Worm (Caenorhabditis elegans) whole organism, L4 larva: ENCODE results near the gene F13H10.9.
A peak's percentile ranks its signal among the peaks of the same experiment; 100 is the strongest.

Source experiments
- F10B5.3 ChIP-seq: sonication (generic microtip); optimal IDR thresholded peaks from 2 replicates; lab custom pipeline; 2016; ENCODE audit warnings: mild to moderate bottlenecking, missing genetic modification characterization, missing compliant biosample characterization
- T26A8.4 ChIP-seq: fragments of 200-800 bp; sonication (Bioruptor generic); IDR thresholded peaks from 2 replicates; pipeline ENCODE4 v1.3.6; 2022; ENCODE audit warnings: missing genetic modification characterization, missing compliant biosample characterization
- Y105C5A.15 ChIP-seq: fragments of 200-800 bp; sonication (Bioruptor generic); IDR thresholded peaks from 2 replicates; pipeline ENCODE4 v1.3.6; 2022; ENCODE audit warnings: missing genetic modification characterization, missing compliant biosample characterization
- Y5F2A.4 ChIP-seq: fragments of 200-800 bp; sonication (Bioruptor generic); optimal IDR thresholded peaks from 2 replicates; lab custom pipeline; 2018; ENCODE audit warnings: mild to moderate bottlenecking, missing genetic modification characterization, missing compliant biosample characterization
- aha-1 ChIP-seq: fragments of 150-350 bp; peaks from one replicate; lab custom pipeline; 2014; ENCODE audit warnings: missing biosample characterization, missing genetic modification characterization
- arid-1 ChIP-seq: fragments of 200-800 bp; sonication (Bioruptor generic); conservative IDR thresholded peaks from 2 replicates; pipeline ENCODE4 v1.3.6; 2022; ENCODE audit warnings: missing genetic modification reagents, missing genetic modification characterization, missing compliant biosample characterization
- ceh-32 ChIP-seq: sonication (generic microtip); optimal IDR thresholded peaks from 2 replicates; lab custom pipeline; 2016; ENCODE audit warnings: mild to moderate bottlenecking, missing genetic modification characterization, missing compliant biosample characterization; ENCODE audit not compliant: poor library complexity
- ceh-44 ChIP-seq: fragments of 200-800 bp; sonication (Bioruptor generic); IDR thresholded peaks from 2 replicates; pipeline ENCODE4 v1.3.6; 2022; ENCODE audit warnings: missing genetic modification reagents, missing genetic modification characterization, missing compliant biosample characterization
- cey-2 ChIP-seq: sonication (generic microtip); optimal IDR thresholded peaks from 3 replicates; lab custom pipeline; 2017; ENCODE audit warnings: missing genetic modification characterization, mild to moderate bottlenecking, missing compliant biosample characterization, antibody characterized with exemption, borderline replicate concordance; ENCODE audit not compliant: insufficient read depth
- ctbp-1 ChIP-seq: fragments of 200-800 bp; sonication (Bioruptor generic); IDR thresholded peaks from 2 replicates; pipeline ENCODE4 v1.3.6; 2022; ENCODE audit warnings: missing genetic modification reagents, missing genetic modification characterization, missing compliant biosample characterization
- daf-16 ChIP-seq, 3 experiments: sonication (generic microtip); optimal IDR thresholded peaks; 2 replicates each; lab custom pipeline; 2016 to 2017; ENCODE audit warnings: missing genetic modification characterization in 3 of 3, missing genetic modification reagents in 3 of 3, mild to moderate bottlenecking in 2 of 3, missing compliant biosample characterization in 2 of 3, missing biosample characterization in 1 of 3, moderate library complexity in 1 of 3
- dmd-9 ChIP-seq: fragments of 200-800 bp; sonication (Bioruptor generic); IDR thresholded peaks from 2 replicates; pipeline ENCODE4 v1.3.6; 2022; ENCODE audit warnings: missing genetic modification reagents, missing genetic modification characterization, missing compliant biosample characterization
- egl-27 ChIP-seq: sonication (generic microtip); optimal IDR thresholded peaks from 3 replicates; lab custom pipeline; 2017; ENCODE audit warnings: missing biosample characterization, missing genetic modification reagents, missing genetic modification characterization
- hif-1 ChIP-seq, 2 experiments: sonication (generic microtip); optimal IDR thresholded peaks; 2 replicates each; lab custom pipeline; 2016 to 2017; ENCODE audit warnings: missing compliant biosample characterization in 2 of 2, missing genetic modification characterization in 2 of 2, missing genetic modification reagents in 2 of 2, missing genotype in 2 of 2, mild to moderate bottlenecking in 1 of 2
- hmg-1.1 ChIP-seq: fragments of 200-800 bp; sonication (Bioruptor generic); IDR thresholded peaks from 2 replicates; pipeline ENCODE4 v1.3.6; 2022; ENCODE audit warnings: missing genetic modification reagents, missing genetic modification characterization, missing compliant biosample characterization
- lin-1 ChIP-seq: fragments of 200-800 bp; sonication (Bioruptor generic); IDR thresholded peaks from 2 replicates; pipeline ENCODE4 v1.3.6; 2022; ENCODE audit warnings: missing genetic modification reagents, missing genetic modification characterization, missing compliant biosample characterization
- lin-13 ChIP-seq: fragments of 150-350 bp; optimal IDR thresholded peaks from 2 replicates; lab custom pipeline; 2014; ENCODE audit warnings: missing biosample characterization, missing genetic modification reagents, missing genetic modification characterization
- lin-38 ChIP-seq: fragments of 200-800 bp; sonication (Bioruptor generic); IDR thresholded peaks from 2 replicates; pipeline ENCODE4 v1.3.6; 2022; ENCODE audit warnings: missing genetic modification reagents, missing genetic modification characterization, missing compliant biosample characterization
- madf-9 ChIP-seq: fragments of 200-800 bp; sonication (Bioruptor generic); conservative IDR thresholded peaks from 2 replicates; pipeline ENCODE4 v1.3.6; 2022; ENCODE audit warnings: missing genetic modification reagents, missing genetic modification characterization, missing compliant biosample characterization
- mdt-29 ChIP-seq: fragments of 200-800 bp; sonication (Bioruptor generic); IDR thresholded peaks from 2 replicates; pipeline ENCODE4 v1.3.6; 2022; ENCODE audit warnings: missing genetic modification reagents, missing genetic modification characterization, missing compliant biosample characterization
- mes-2 ChIP-seq: sonication (generic microtip); optimal IDR thresholded peaks from 2 replicates; lab custom pipeline; 2016; ENCODE audit warnings: missing genotype, mild to moderate bottlenecking, missing genetic modification characterization, missing compliant biosample characterization; ENCODE audit not compliant: poor library complexity, severe bottlenecking
- mxl-2 ChIP-seq: fragments of 200-800 bp; sonication (Bioruptor generic); conservative IDR thresholded peaks from 2 replicates; pipeline ENCODE4 v1.3.6; 2022; ENCODE audit warnings: missing genetic modification reagents, missing genetic modification characterization, missing compliant biosample characterization
- nhr-237 ChIP-seq: sonication (generic microtip); optimal IDR thresholded peaks from 2 replicates; lab custom pipeline; 2017; ENCODE audit warnings: missing biosample characterization, missing genetic modification characterization
- nhr-41 ChIP-seq: fragments of 200-800 bp; sonication (Bioruptor generic); IDR thresholded peaks from 2 replicates; pipeline ENCODE4 v1.3.6; 2022; ENCODE audit warnings: missing genetic modification reagents, missing genetic modification characterization, missing compliant biosample characterization
- set-16 ChIP-seq: fragments of 200-800 bp; sonication (Bioruptor generic); IDR thresholded peaks from 2 replicates; pipeline ENCODE4 v1.3.6; 2022; ENCODE audit warnings: missing genetic modification reagents, missing genetic modification characterization, missing compliant biosample characterization
- tag-97 ChIP-seq: fragments of 200-800 bp; sonication (Bioruptor generic); IDR thresholded peaks from 2 replicates; pipeline ENCODE4 v1.3.6; 2022; ENCODE audit warnings: missing genetic modification characterization, missing compliant biosample characterization
- unc-62 ChIP-seq, 3 experiments: fragments of 150-350 bp in 1 of 3; sonication (generic microtip); optimal IDR thresholded peaks in 2 of 3; peaks in 1 of 3; 1 replicate in 1 of 3; 2 replicates in 2 of 3; lab custom pipeline; 2014 to 2017; ENCODE audit warnings: missing biosample characterization in 3 of 3, missing genetic modification characterization in 3 of 3, missing genetic modification reagents in 3 of 3, missing genotype in 1 of 3
- ztf-11 ChIP-seq: fragments of 150-350 bp; optimal IDR thresholded peaks from 2 replicates; lab custom pipeline; 2014; ENCODE audit warnings: missing biosample characterization, missing genetic modification characterization
- ztf-7 ChIP-seq: fragments of 150-350 bp; optimal IDR thresholded peaks from 2 replicates; lab custom pipeline; 2014; ENCODE audit warnings: missing biosample characterization, missing genetic modification characterization

F13H10.9 gene

DNA sequence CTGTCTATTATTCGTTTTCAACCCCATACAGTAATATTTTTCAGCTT lies 36.7 kb downstream of the F13H10.9 start, which contains the start of gene kdin-1:
TSS of gene kdin-1 (plus strand) at position 38 of the 47 bp plus-strand sequence.
- TF ChIP-seq set-16 (no peak), lin-38 (GFP tag; lab: Robert Waterston, UW) (no peak), Y5F2A.4 (GFP tag; lab: Kevin White, UChicago) (no peak), ztf-7 (tag; lab: Kevin White, UChicago) (no peak), nhr-41 (GFP tag; lab: Robert Waterston, UW) (no peak), hif-1 (tag; optimal IDR thresholded peaks at IDR 0.05; lab: Kevin White, UChicago) (no peak), egl-27 (tag; lab: Kevin White, UChicago) (no peak)

DNA sequence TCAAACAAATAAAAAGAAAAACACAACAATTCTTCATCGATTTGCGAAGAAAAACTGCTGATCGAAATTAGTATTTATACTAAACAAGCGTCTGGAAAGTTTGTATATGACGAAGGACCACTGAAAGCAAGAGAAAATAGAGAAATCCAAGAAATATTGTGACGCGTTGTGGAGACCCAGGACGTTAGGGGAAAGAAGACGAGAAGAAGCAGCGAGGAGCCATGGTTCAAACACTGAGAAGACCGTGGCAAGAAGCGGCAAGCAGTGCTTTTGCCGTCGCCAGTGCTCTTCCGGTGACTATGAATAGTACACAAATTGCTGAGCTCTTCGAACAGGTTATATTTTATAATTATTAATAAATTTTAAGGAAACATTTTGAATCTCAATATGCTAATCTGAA lies 37.0 kb downstream of the F13H10.9 start:
- TF ChIP-seq T26A8.4 (GFP tag; lab: Robert Waterston, UW) (no peak), tag-97 (GFP tag; lab: Robert Waterston, UW) (no peak), ceh-32 (tag; lab: Kevin White, UChicago) (no peak), arid-1 (GFP tag; lab: Robert Waterston, UW) (no peak), aha-1 (tag; lab: Kevin White, UChicago) (peak; percentile 13), ctbp-1 (GFP tag; lab: Robert Waterston, UW) (0 out of 2 replicates have a peak, but pooled peaks have one; percentile 27), mdt-29 (GFP tag; lab: Robert Waterston, UW) (no peak), ceh-44 (GFP tag; lab: Robert Waterston, UW) (no peak), mes-2 (tag; lab: Kevin White, UChicago) (peak; percentile 6), F10B5.3 (no peak), hmg-1.1 (GFP tag; lab: Robert Waterston, UW) (0 out of 2 replicates have a peak, but pooled peaks have one; percentile 9), ztf-11 (no peak)

DNA sequence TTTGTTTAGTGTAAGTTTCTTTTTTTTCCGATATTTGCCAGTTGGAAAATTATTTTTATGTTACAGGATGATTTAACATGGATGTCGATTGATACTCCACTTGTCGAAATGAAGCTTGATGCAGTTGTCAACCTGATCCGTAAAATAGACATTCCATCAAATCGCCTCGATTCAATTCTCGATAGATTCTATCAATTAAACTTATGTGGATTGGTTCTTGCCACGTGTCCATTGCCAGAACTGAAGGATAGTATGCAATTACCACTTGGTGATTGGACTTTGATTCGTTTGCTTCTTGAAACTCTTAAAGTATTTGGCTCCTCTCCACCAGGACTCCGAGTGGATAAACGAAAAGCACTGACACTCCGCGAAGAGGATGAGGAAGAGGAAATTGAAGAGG lies 42.7 kb downstream of the F13H10.9 start:
- TF ChIP-seq nhr-237 (tag; lab: Kevin White, UChicago) (no peak), hif-1 (tag; optimal IDR thresholded peaks at IDR 0.05; lab: Kevin White, UChicago) (no peak), unc-62 (GFP tag; optimal IDR thresholded peaks at IDR 0.05 in 1 of 2; lab: Kevin White, UChicago) (peak in 1 of 2 experiments; percentile 96), unc-62 (tag; optimal IDR thresholded peaks at IDR 0.05; lab: Kevin White, UChicago) (no peak), lin-1 (no peak), lin-13 (no peak), daf-16 (GFP tag; optimal IDR thresholded peaks at IDR 0.05; lab: Kevin White, UChicago) (no peak), daf-16 (tag; optimal IDR thresholded peaks at IDR 0.05; lab: Kevin White, UChicago) (no peak), Y105C5A.15 (GFP tag; lab: Robert Waterston, UW) (no peak)

DNA sequence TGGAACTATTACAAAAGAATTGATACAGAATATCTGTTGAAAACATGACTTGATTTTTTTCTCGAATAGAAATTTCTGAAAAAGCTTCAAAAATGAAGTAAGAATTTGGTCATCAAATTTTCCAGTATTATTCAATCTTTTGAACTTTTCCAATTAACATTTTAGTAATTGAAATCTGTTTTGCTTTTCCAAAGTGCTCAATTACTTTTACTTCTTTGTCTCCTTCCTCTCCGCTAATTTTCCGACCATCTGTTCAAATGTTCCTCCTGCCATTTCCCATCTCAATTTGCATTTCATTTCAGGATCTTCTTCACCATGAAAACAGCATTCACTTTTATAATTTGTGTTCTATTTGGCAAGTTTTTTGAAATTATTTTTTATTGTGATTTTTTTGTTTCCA lies 47.2 kb downstream of the F13H10.9 start, which contains the start of gene F36H1.11:
TSS of gene F36H1.11 (plus strand) at position 301 of the 400 bp plus-strand sequence.
- TF ChIP-seq dmd-9 (GFP tag; lab: Robert Waterston, UW) (no peak), madf-9 (GFP tag; lab: Robert Waterston, UW) (no peak), cey-2 (tag; lab: Kevin White, UChicago) (no peak)

DNA sequence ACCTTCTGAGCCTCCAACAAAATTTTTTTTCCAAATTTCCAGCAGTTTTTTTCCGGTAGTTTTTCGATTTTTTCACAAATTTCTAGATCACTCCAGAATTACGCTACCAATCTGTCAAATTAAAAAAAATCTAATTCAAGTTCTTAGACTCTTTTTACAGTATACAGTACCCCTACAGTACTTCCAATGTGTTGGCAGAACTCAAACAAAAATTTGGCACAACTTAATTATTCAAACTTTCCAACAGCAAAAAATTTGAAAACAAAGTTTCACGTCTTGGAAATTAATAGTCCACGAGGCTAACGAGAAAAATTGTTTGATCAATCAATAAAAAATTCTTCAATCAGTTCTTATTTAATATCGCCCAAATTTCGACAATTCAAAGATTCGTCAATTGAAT lies 48.1 kb downstream of the F13H10.9 start, which contains the start of gene F36H1.3:
TSS of gene F36H1.3 (plus strand) at position 323 of the 400 bp plus-strand sequence.
- TF ChIP-seq aha-1 (tag; lab: Kevin White, UChicago): peak; percentile 39
- peak in 1 of 2 experiments; percentile 92 for TF ChIP-seq unc-62 (GFP tag; optimal IDR thresholded peaks at IDR 0.05 in 1 of 2; lab: Kevin White, UChicago)
- TF ChIP-seq unc-62 (tag; optimal IDR thresholded peaks at IDR 0.05; lab: Kevin White, UChicago): no peak
- TF ChIP-seq mxl-2 (GFP tag; lab: Robert Waterston, UW): no peak

DNA sequence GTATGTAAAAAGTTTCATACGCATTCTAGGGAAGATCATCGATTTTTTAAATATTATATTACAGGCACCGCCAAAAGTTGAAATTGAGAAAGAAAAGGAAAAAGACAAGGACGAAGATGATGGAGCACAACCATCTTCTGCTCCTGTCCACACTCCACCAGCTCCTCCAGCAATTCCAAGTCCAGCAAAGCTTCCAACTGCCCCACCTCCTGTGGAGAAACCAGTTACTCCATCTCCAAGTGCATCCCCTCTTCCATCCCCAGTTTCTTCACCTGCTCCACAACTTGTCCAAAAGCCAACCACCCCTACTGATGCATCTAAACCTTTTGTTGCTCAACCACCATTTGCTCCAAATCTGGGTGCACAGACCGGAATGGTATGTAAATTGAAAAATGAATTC lies 50.2 kb downstream of the F13H10.9 start:
- TF ChIP-seq aha-1 (tag; lab: Kevin White, UChicago) (no peak), unc-62 (GFP tag; optimal IDR thresholded peaks at IDR 0.05 in 1 of 2; lab: Kevin White, UChicago) (peak in 1 of 2 experiments; percentile 91), unc-62 (tag; optimal IDR thresholded peaks at IDR 0.05; lab: Kevin White, UChicago) (no peak)
